Worm (Caenorhabditis elegans): Measurements from ENCODE around the gene ubh-1.

ubh-1 gene

ce11 chrV:6558103-6558502 is 46.9 kb upstream of the ubh-1 start, which contains the start of gene spp-20:
TSS of gene spp-20 (minus strand) at chrV:6558203.
- TF ChIP-seq nfya-1 (tag; optimal IDR thresholded peaks at IDR 0.05; ENCODE audit: borderline replicate concordance, insufficient read depth) = no peak
- TF ChIP-seq cebp-1 (GFP tag; IDR thresholded peaks at IDR 0.05) = no peak
- TF ChIP-seq cebp-1 (tag; optimal IDR thresholded peaks at IDR 0.05) = no peak
- TF ChIP-seq B0019.2 (GFP tag; conservative IDR thresholded peaks at IDR 0.05) = no peak
- no peak for TF ChIP-seq akir-1 (GFP tag; optimal IDR thresholded peaks at IDR 0.05)
- TF ChIP-seq lin-54 (GFP tag; optimal IDR thresholded peaks at IDR 0.05) = no peak
- no peak for TF ChIP-seq hmg-20 (GFP tag; IDR thresholded peaks at IDR 0.05)

DNA sequence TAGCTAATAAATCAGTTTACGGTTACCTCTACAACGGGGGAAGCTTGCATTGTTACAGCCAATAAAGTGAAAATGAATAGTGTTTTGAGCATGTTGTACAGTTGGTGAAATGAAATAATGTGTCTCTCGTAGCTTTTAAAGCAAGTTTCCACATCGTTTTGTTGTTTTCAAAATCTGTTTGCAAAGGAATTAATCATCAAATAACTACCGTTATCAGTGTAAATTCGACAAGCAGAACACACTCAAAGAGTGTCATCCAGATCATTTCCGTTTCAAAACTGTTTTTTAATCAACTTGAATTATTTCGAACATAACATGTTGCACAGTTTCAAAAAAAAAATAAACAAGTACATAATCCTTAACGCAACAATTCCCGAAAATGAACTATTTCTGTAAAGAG is 45.8 kb upstream of the ubh-1 start, which contains the start of gene spp-27:
spp-27 (minus strand) TSS at position 101 of the 400 bp plus-strand sequence.
- TF ChIP-seq Y56A3A.18 (GFP tag; IDR thresholded peaks at IDR 0.05) = no peak
- no peak for TF ChIP-seq let-607 (tag; optimal IDR thresholded peaks at IDR 0.05)

ce11 chrV:6554308-6554707 is 43.1 kb upstream of the ubh-1 start, which contains the start of gene K04A8.19:
TSS of gene K04A8.19 (minus strand) at chrV:6554408.
- TF ChIP-seq ztf-3 (GFP tag; optimal IDR thresholded peaks at IDR 0.05) (no peak), cebp-2 (GFP tag; IDR thresholded peaks at IDR 0.05) (no peak), B0019.2 (GFP tag; conservative IDR thresholded peaks at IDR 0.05) (no peak), egl-44 (GFP tag; IDR thresholded peaks at IDR 0.05) (no peak), atf-7 (tag; optimal IDR thresholded peaks at IDR 0.05) (no peak), ets-4 (GFP tag; optimal IDR thresholded peaks at IDR 0.05) (no peak), aptf-2 (GFP tag; conservative IDR thresholded peaks at IDR 0.05) (no peak), C06A6.2 (GFP tag; conservative IDR thresholded peaks at IDR 0.05) (no peak), snpc-1.3 (tag; optimal IDR thresholded peaks at IDR 0.05; ENCODE audit: insufficient read depth) (no peak), Y53G8AR.9 (GFP tag; conservative IDR thresholded peaks at IDR 0.05) (no peak), attf-6 (GFP tag; IDR thresholded peaks at IDR 0.05) (no peak), ceh-40 (GFP tag; IDR thresholded peaks at IDR 0.05) (no peak), dpff-1 (tag; optimal IDR thresholded peaks at IDR 0.05) (no peak), chd-7 (tag; optimal IDR thresholded peaks at IDR 0.05) (no peak), nhr-90 (tag; optimal IDR thresholded peaks at IDR 0.05) (no peak), B0336.3 (GFP tag; IDR thresholded peaks at IDR 0.05) (no peak)

ce11 chrV:6551707-6552390 is 40.6 kb upstream of the ubh-1 start, which contains the start of gene twk-10:
TSS of gene twk-10 (plus strand) at chrV:6552340.
- no peak; the same call in 1 of the 2 replicates for TF ChIP-seq Y67H2A.10 (GFP tag; conservative IDR thresholded peaks at IDR 0.05)
- peak; percentile 50 for TF ChIP-seq F57A8.1 (GFP tag; optimal IDR thresholded peaks at IDR 0.05)
- peak; percentile 61 for TF ChIP-seq hmg-1.2 (GFP tag; IDR thresholded peaks at IDR 0.05)
- peak; percentile 77 for TF ChIP-seq Y56A3A.18 (GFP tag; IDR thresholded peaks at IDR 0.05)
- TF ChIP-seq F23B12.7 (tag; optimal IDR thresholded peaks at IDR 0.05; ENCODE audit: insufficient read depth) = peak; percentile 87
- no peak for TF ChIP-seq B0336.3 (GFP tag; IDR thresholded peaks at IDR 0.05)
- TF ChIP-seq ztf-25 (GFP tag; IDR thresholded peaks at IDR 0.05) = peak; percentile 84; the same call in 1 of the 2 replicates
- TF ChIP-seq nhr-80 (tag; optimal IDR thresholded peaks at IDR 0.05) = peak; percentile 24
- no peak for TF ChIP-seq F55B11.4 (tag; optimal IDR thresholded peaks at IDR 0.05; ENCODE audit: borderline replicate concordance, insufficient read depth)
- no peak for TF ChIP-seq mcd-1 (GFP tag; IDR thresholded peaks at IDR 0.05)
- TF ChIP-seq mes-4 (tag; optimal IDR thresholded peaks at IDR 0.05) = peak; percentile 18
- TF ChIP-seq D2030.7 (GFP tag; IDR thresholded peaks at IDR 0.05) = peak; percentile 53
- TF ChIP-seq zim-3 (tag; optimal IDR thresholded peaks at IDR 0.05) = no peak
- TF ChIP-seq ztf-28 (GFP tag; IDR thresholded peaks at IDR 0.05) = no peak
- peak in 1 of 2 experiments; percentile 42 for TF ChIP-seq let-607 (tag; optimal IDR thresholded peaks at IDR 0.05)
- peak; percentile 78 for TF ChIP-seq nhr-90 (tag; optimal IDR thresholded peaks at IDR 0.05)
- TF ChIP-seq ekl-4 (GFP tag; IDR thresholded peaks at IDR 0.05) = no peak
- no peak for TF ChIP-seq akir-1 (GFP tag; optimal IDR thresholded peaks at IDR 0.05)
- TF ChIP-seq ztf-3 (GFP tag; optimal IDR thresholded peaks at IDR 0.05) = no peak
- TF ChIP-seq B0261.1 (tag; optimal IDR thresholded peaks at IDR 0.05) = peak; percentile 73
- TF ChIP-seq ceh-58 (GFP tag; IDR thresholded peaks at IDR 0.05) = 0 out of 2 replicates have a peak, but pooled peaks have one; percentile 72
- TF ChIP-seq efl-1 (GFP tag; optimal IDR thresholded peaks at IDR 0.05) = no peak
- TF ChIP-seq let-526 (GFP tag; IDR thresholded peaks at IDR 0.05) = no peak
- TF ChIP-seq atf-7 (tag; optimal IDR thresholded peaks at IDR 0.05) = no peak
- peak; percentile 57 for TF ChIP-seq snpc-1.3 (tag; optimal IDR thresholded peaks at IDR 0.05; ENCODE audit: insufficient read depth)
